Fruit fly (Drosophila melanogaster) whole organism, embryonic: Measurements from ENCODE around the gene Dif.

ENCODE experiments used
- Asciz ChIP-seq: fragments of 200-800 bp; sonication (Bioruptor generic); optimal IDR thresholded peaks from 2 replicates; lab custom pipeline; 2017; ENCODE audit warnings: missing biosample characterization, mild to moderate bottlenecking, missing genetic modification characterization, missing genetic modification reagents
- Awh ChIP-seq: fragments of 200-800 bp; sonication (Bioruptor generic); IDR thresholded peaks from 2 replicates; pipeline ENCODE4, ENCODE4 v1.3.6; 2022; ENCODE audit warnings: missing biosample characterization, missing genetic modification characterization
- Bgb ChIP-seq: fragments of 200-800 bp; sonication (Bioruptor generic); IDR thresholded peaks from 2 replicates; pipeline ENCODE4 v1.3.6; 2022; ENCODE audit warnings: missing biosample characterization, missing genetic modification characterization; ENCODE audit not compliant: partially characterized antibody
- C15 ChIP-seq: fragments of 200-800 bp; sonication (Bioruptor generic); IDR thresholded peaks from 3 replicates; pipeline ENCODE4 v1.3.6; 2022; ENCODE audit warnings: missing biosample characterization, missing genetic modification characterization
- CG11085 ChIP-seq: fragments of 200-800 bp; sonication (Bioruptor generic); IDR thresholded peaks from 2 replicates; pipeline ENCODE4 v1.3.6; 2022; ENCODE audit warnings: missing biosample characterization, missing genetic modification characterization
- CG11456 ChIP-seq: fragments of 200-800 bp; sonication (Bioruptor generic); IDR thresholded peaks from 3 replicates; pipeline ENCODE4 v1.3.6; 2022; ENCODE audit warnings: missing biosample characterization, missing genetic modification characterization
- CG11560 ChIP-seq: fragments of 200-800 bp; sonication (Bioruptor generic); IDR thresholded peaks from 3 replicates; pipeline ENCODE4 v1.3.6; 2022; ENCODE audit warnings: missing biosample characterization, missing genetic modification characterization
- CG12155 ChIP-seq: fragments of 200-800 bp; sonication (Bioruptor generic); optimal IDR thresholded peaks from 3 replicates; lab custom pipeline; 2016; ENCODE audit warnings: missing biosample characterization, missing genetic modification characterization
- CG12391 ChIP-seq: fragments of 200-800 bp; sonication (Bioruptor generic); optimal IDR thresholded peaks from 3 replicates; lab custom pipeline; 2018; ENCODE audit warnings: missing biosample characterization, mild to moderate bottlenecking, missing genetic modification characterization, moderate library complexity
- CG13287 ChIP-seq: fragments of 200-800 bp; sonication (Bioruptor generic); IDR thresholded peaks from 2 replicates; pipeline ENCODE4 v1.3.6; 2022; ENCODE audit warnings: missing biosample characterization, missing genetic modification characterization; ENCODE audit not compliant: partially characterized antibody
- CG14710 ChIP-seq: fragments of 200-800 bp; sonication (Bioruptor generic); optimal IDR thresholded peaks from 3 replicates; lab custom pipeline; 2019; ENCODE audit warnings: missing biosample characterization, mild to moderate bottlenecking, missing genetic modification characterization, moderate library complexity
- CG15269 ChIP-seq: fragments of 200-800 bp; sonication (Bioruptor generic); optimal IDR thresholded peaks from 2 replicates; lab custom pipeline; 2018; ENCODE audit warnings: missing biosample characterization, mild to moderate bottlenecking, missing genetic modification characterization, moderate library complexity
- CG17361 ChIP-seq: fragments of 200-800 bp; sonication (Bioruptor generic); IDR thresholded peaks from 3 replicates; pipeline ENCODE4 v1.3.6; 2022; ENCODE audit warnings: missing biosample characterization, missing genetic modification characterization
- CG2202 ChIP-seq: fragments of 200-800 bp; sonication (Bioruptor generic); optimal IDR thresholded peaks from 2 replicates; lab custom pipeline; 2018; ENCODE audit warnings: missing biosample characterization, mild to moderate bottlenecking, missing genetic modification characterization
- CG3065 ChIP-seq: fragments of 200-800 bp; sonication (Bioruptor generic); optimal IDR thresholded peaks from 2 replicates; lab custom pipeline; 2016; ENCODE audit warnings: missing biosample characterization, missing genetic modification characterization
- CG32772 ChIP-seq: fragments of 200-800 bp; sonication (Bioruptor generic); IDR thresholded peaks from 2 replicates; pipeline ENCODE4 v1.3.6; 2022; ENCODE audit warnings: missing biosample characterization, missing genetic modification characterization
- CG33213 ChIP-seq: fragments of 200-800 bp; sonication (Bioruptor generic); optimal IDR thresholded peaks from 3 replicates; lab custom pipeline; 2016; ENCODE audit warnings: missing biosample characterization, missing genetic modification characterization
- CG4404 ChIP-seq: fragments of 200-800 bp; sonication (Bioruptor generic); IDR thresholded peaks from 2 replicates; pipeline ENCODE4 v1.3.6; 2022; ENCODE audit warnings: missing biosample characterization, missing genetic modification characterization
- CG6689 ChIP-seq: fragments of 200-800 bp; sonication (Bioruptor generic); IDR thresholded peaks from 2 replicates; pipeline ENCODE4 v1.3.6; 2022; ENCODE audit warnings: missing biosample characterization, missing genetic modification characterization
- CG6854 ChIP-seq: fragments of 200-800 bp; sonication (Bioruptor generic); optimal IDR thresholded peaks from 3 replicates; lab custom pipeline; 2017; ENCODE audit warnings: missing biosample characterization, mild to moderate bottlenecking, missing genetic modification characterization
- CG7556 ChIP-seq: fragments of 200-800 bp; sonication (Bioruptor generic); optimal IDR thresholded peaks from 2 replicates; lab custom pipeline; 2017; ENCODE audit warnings: missing biosample characterization, mild to moderate bottlenecking, missing genetic modification characterization
- CG8281 ChIP-seq: fragments of 200-800 bp; sonication (Bioruptor generic); optimal IDR thresholded peaks from 2 replicates; lab custom pipeline; 2018; ENCODE audit warnings: missing biosample characterization, mild to moderate bottlenecking, missing genetic modification characterization, moderate library complexity
- CHES-1-like ChIP-seq: fragments of 200-800 bp; sonication (Bioruptor generic); optimal IDR thresholded peaks from 2 replicates; lab custom pipeline; 2016; ENCODE audit warnings: missing biosample characterization, missing genetic modification characterization
- Dek ChIP-seq: fragments of 200-800 bp; sonication (Bioruptor generic); optimal IDR thresholded peaks from 3 replicates; lab custom pipeline; 2019; ENCODE audit warnings: missing biosample characterization, mild to moderate bottlenecking, missing genetic modification characterization, moderate library complexity
- Drgx ChIP-seq: fragments of 200-800 bp; sonication (Bioruptor generic); IDR thresholded peaks from 2 replicates; pipeline ENCODE4 v1.3.6; 2022; ENCODE audit warnings: missing biosample characterization, missing genetic modification characterization
- ERR ChIP-seq: fragments of 200-800 bp; sonication (Bioruptor generic); optimal IDR thresholded peaks from 2 replicates; lab custom pipeline; 2016; ENCODE audit warnings: missing biosample characterization, missing genetic modification characterization
- HHEX ChIP-seq: fragments of 200-800 bp; sonication (Bioruptor generic); optimal IDR thresholded peaks from 3 replicates; lab custom pipeline; 2017; ENCODE audit warnings: missing biosample characterization, mild to moderate bottlenecking, missing genetic modification characterization, missing genetic modification reagents
- Hand ChIP-seq: fragments of 200-800 bp; sonication (Bioruptor generic); optimal IDR thresholded peaks from 2 replicates; lab custom pipeline; 2017; ENCODE audit warnings: mild to moderate bottlenecking, missing biosample characterization, missing genetic modification reagents, missing genetic modification characterization
- Hr3 ChIP-seq: fragments of 200-800 bp; sonication (Bioruptor generic); optimal IDR thresholded peaks from 3 replicates; lab custom pipeline; 2016; ENCODE audit warnings: missing biosample characterization, missing genetic modification characterization
- Jarid2 ChIP-seq: fragments of 200-800 bp; sonication (Bioruptor generic); optimal IDR thresholded peaks from 3 replicates; lab custom pipeline; 2017; ENCODE audit warnings: mild to moderate bottlenecking, missing biosample characterization, missing genetic modification reagents, missing genetic modification characterization
- Mad ChIP-seq: fragments of 200-800 bp; sonication (Bioruptor generic); optimal IDR thresholded peaks from 2 replicates; lab custom pipeline; 2016; ENCODE audit warnings: missing biosample characterization, missing genetic modification characterization
- Meics ChIP-seq: fragments of 200-800 bp; sonication (Bioruptor generic); optimal IDR thresholded peaks from 2 replicates; lab custom pipeline; 2017; ENCODE audit warnings: missing biosample characterization, mild to moderate bottlenecking, missing genetic modification characterization
- NC2α ChIP-seq: fragments of 200-800 bp; sonication (Bioruptor generic); optimal IDR thresholded peaks from 2 replicates; lab custom pipeline; 2016; ENCODE audit warnings: missing biosample characterization, missing genetic modification characterization
- NFAT ChIP-seq: fragments of 200-800 bp; sonication (Bioruptor generic); IDR thresholded peaks from 2 replicates; pipeline ENCODE4 v1.3.6; 2022; ENCODE audit warnings: missing biosample characterization, missing genetic modification characterization
- Ptx1 ChIP-seq: fragments of 200-800 bp; sonication (Bioruptor generic); IDR thresholded peaks from 2 replicates; pipeline ENCODE4 v1.3.6; 2022; ENCODE audit warnings: missing biosample characterization, missing genetic modification characterization
- Xbp1 ChIP-seq: fragments of 200-800 bp; sonication (Bioruptor generic); optimal IDR thresholded peaks from 3 replicates; lab custom pipeline; 2016; ENCODE audit warnings: missing biosample characterization, mild to moderate bottlenecking, missing genetic modification characterization
- ash1 ChIP-seq: fragments of 200-800 bp; sonication (Bioruptor generic); optimal IDR thresholded peaks from 2 replicates; lab custom pipeline; 2018; ENCODE audit warnings: missing biosample characterization, mild to moderate bottlenecking, missing genetic modification characterization
- dmrt11E ChIP-seq: fragments of 200-800 bp; sonication (Bioruptor generic); optimal IDR thresholded peaks from 3 replicates; lab custom pipeline; 2018; ENCODE audit warnings: missing biosample characterization, mild to moderate bottlenecking, missing genetic modification characterization, moderate library complexity
- gsb-n ChIP-seq: fragments of 200-800 bp; sonication (Bioruptor generic); optimal IDR thresholded peaks from 3 replicates; lab custom pipeline; 2018; ENCODE audit warnings: missing biosample characterization, mild to moderate bottlenecking, missing genetic modification characterization
- inv ChIP-seq: fragments of 200-800 bp; sonication (Bioruptor generic); IDR thresholded peaks from 2 replicates; pipeline ENCODE4 v1.3.6; 2022; ENCODE audit warnings: missing biosample characterization, missing genetic modification characterization; ENCODE audit not compliant: partially characterized antibody
- jumu ChIP-seq: fragments of 200-800 bp; sonication (Bioruptor generic); optimal IDR thresholded peaks from 3 replicates; lab custom pipeline; 2016; ENCODE audit warnings: missing biosample characterization, missing genetic modification characterization
- kah ChIP-seq: fragments of 200-800 bp; sonication (Bioruptor generic); optimal IDR thresholded peaks from 2 replicates; lab custom pipeline; 2018; ENCODE audit warnings: missing biosample characterization, mild to moderate bottlenecking, missing genetic modification characterization
- oc ChIP-seq: fragments of 200-800 bp; sonication (Bioruptor generic); optimal IDR thresholded peaks from 2 replicates; lab custom pipeline; 2018; ENCODE audit warnings: missing biosample characterization, mild to moderate bottlenecking, missing genetic modification characterization, moderate library complexity
- odd ChIP-seq: fragments of 200-800 bp; sonication (Bioruptor generic); optimal IDR thresholded peaks from 2 replicates; lab custom pipeline; 2017; ENCODE audit warnings: missing biosample characterization, mild to moderate bottlenecking, missing genetic modification characterization
- pho ChIP-seq: fragments of 200-800 bp; sonication (Bioruptor generic); optimal IDR thresholded peaks from 2 replicates; lab custom pipeline; 2016; ENCODE audit warnings: missing biosample characterization, missing genetic modification characterization
- psq ChIP-seq: fragments of 200-800 bp; sonication (Bioruptor generic); optimal IDR thresholded peaks from 2 replicates; lab custom pipeline; 2017; ENCODE audit warnings: missing biosample characterization, missing genetic modification characterization
- slou ChIP-seq: fragments of 200-800 bp; sonication (Bioruptor generic); optimal IDR thresholded peaks from 3 replicates; lab custom pipeline; 2016; ENCODE audit warnings: missing biosample characterization, missing genetic modification characterization
- so ChIP-seq: fragments of 200-800 bp; sonication (Bioruptor generic); IDR thresholded peaks from 3 replicates; pipeline ENCODE4 v1.3.6; 2022; ENCODE audit warnings: missing biosample characterization, missing genetic modification characterization
- tap ChIP-seq: fragments of 200-800 bp; optimal IDR thresholded peaks from 3 replicates; lab custom pipeline; 2019; ENCODE audit warnings: missing biosample characterization, mild to moderate bottlenecking, missing genetic modification characterization, moderate library complexity
- tgo ChIP-seq: fragments of 200-800 bp; sonication (Bioruptor generic); IDR thresholded peaks from 3 replicates; pipeline ENCODE4 v1.3.6; 2022; ENCODE audit warnings: missing biosample characterization, missing genetic modification characterization
- zf30C ChIP-seq: fragments of 200-800 bp; sonication (Bioruptor generic); optimal IDR thresholded peaks from 3 replicates; lab custom pipeline; 2018; ENCODE audit warnings: missing biosample characterization, mild to moderate bottlenecking, missing genetic modification characterization

Dif gene

dm6 chr2L:17410358-17410757 is 22.6 kb downstream of the Dif start, which contains the start of the genes Polr2J and CG15141 (continued):
- TF ChIP-seq odd (GFP tag; lab: Kevin White, UChicago) (no peak), CG6854 (GFP tag; lab: Kevin White, UChicago) (no peak), Mad (GFP tag; lab: Kevin White, UChicago) (peak; percentile 89), Meics (peak; percentile 78), slou (GFP tag; lab: Kevin White, UChicago) (peak; percentile 82), NC2α (GFP tag; lab: Kevin White, UChicago) (peak; percentile 5), gsb-n (tag; lab: Kevin White, UChicago) (no peak), Bgb (GFP tag; lab: Robert Waterston, UW) (peak; percentile 80), CG11456 (GFP tag; lab: Robert Waterston, UW) (peak; percentile 91), HHEX (GFP tag; lab: Kevin White, UChicago) (peak; percentile 72), CG12155 (GFP tag; lab: Kevin White, UChicago) (peak; percentile 85), NFAT (peak; percentile 84), CG7556 (GFP tag; lab: Kevin White, UChicago) (no peak), ERR (no peak), CG11085 (GFP tag; lab: Robert Waterston, UW) (peak; percentile 81), Ptx1 (peak; percentile 95), psq (GFP tag; lab: Kevin White, UChicago) (peak; percentile 68), CG32772 (peak; percentile 92), pho (GFP tag; lab: Kevin White, UChicago) (peak; percentile 88), CG15269 (no peak), CHES-1-like (GFP tag; lab: Kevin White, UChicago) (peak; percentile 76), Drgx (peak; percentile 60), C15 (peak; percentile 81; the same call in 2 of the 3 replicates), CG33213 (GFP tag; lab: Kevin White, UChicago) (peak; percentile 52), Asciz (GFP tag; lab: Kevin White, UChicago) (peak; percentile 44), dmrt11E (tag; lab: Kevin White, UChicago) (peak; percentile 86), inv (GFP tag; lab: Robert Waterston, UW) (peak; percentile 82), CG13287 (GFP tag; lab: Robert Waterston, UW) (peak; percentile 93), CG6689 (GFP tag; lab: Robert Waterston, UW) (peak; percentile 86), CG11560 (tag; lab: Robert Waterston, UW) (no peak), CG8281 (tag; lab: Kevin White, UChicago) (peak; percentile 48), CG17361 (GFP tag; lab: Robert Waterston, UW) (no peak; the same call in 1 of the 3 replicates), Xbp1 (GFP tag; lab: Kevin White, UChicago) (peak; percentile 92), Hand (GFP tag; lab: Kevin White, UChicago) (no peak), CG4404 (GFP tag; lab: Robert Waterston, UW) (peak; percentile 90), zf30C (GFP tag; lab: Kevin White, UChicago) (no peak), tap (tag; lab: Kevin White, UChicago) (no peak), CG2202 (tag; lab: Kevin White, UChicago) (peak; percentile 65), CG12391 (tag; lab: Kevin White, UChicago) (peak; percentile 96), CG14710 (peak; percentile 93), tgo (GFP tag; lab: Robert Waterston, UW) (peak; percentile 91), kah (GFP tag; lab: Kevin White, UChicago) (peak; percentile 25), CG3065 (GFP tag; lab: Kevin White, UChicago) (peak; percentile 44), Awh (peak; percentile 37; the same call in 1 of the 2 replicates), ash1 (GFP tag; lab: Kevin White, UChicago) (no peak), oc (tag; lab: Kevin White, UChicago) (no peak), Dek (tag; lab: Kevin White, UChicago) (no peak), Jarid2 (GFP tag; lab: Kevin White, UChicago) (no peak), jumu (peak; percentile 73), so (GFP tag; lab: Robert Waterston, UW) (no peak; the same call in 2 of the 3 replicates), Hr3 (peak; percentile 94)
